Worm (Caenorhabditis elegans) whole organism, young adult: ENCODE results near the gene mtre-1.
A peak's percentile ranks its signal among the peaks of the same experiment; 100 is the strongest.

Experiments
- B0019.2 ChIP-seq: fragments of 200-800 bp; sonication (Bioruptor generic); conservative IDR thresholded peaks from 2 replicates; pipeline ENCODE4 v1.3.6; 2022; ENCODE audit warnings: missing genetic modification reagents, missing genetic modification characterization, missing compliant biosample characterization
- B0261.1 ChIP-seq: sonication (generic microtip); optimal IDR thresholded peaks from 2 replicates; lab custom pipeline; 2016; ENCODE audit warnings: mild to moderate bottlenecking, missing genetic modification characterization, moderate library complexity, missing compliant biosample characterization
- B0336.3 ChIP-seq: fragments of 200-800 bp; sonication (Bioruptor generic); IDR thresholded peaks from 2 replicates; pipeline ENCODE4 v1.3.6; 2022; ENCODE audit warnings: missing genetic modification characterization, missing compliant biosample characterization
- C06A6.2 ChIP-seq: fragments of 200-800 bp; sonication (Bioruptor generic); conservative IDR thresholded peaks from 2 replicates; pipeline ENCODE4 v1.3.6; 2022; ENCODE audit warnings: missing genetic modification characterization, missing compliant biosample characterization
- C17E4.6 ChIP-seq: fragments of 200-800 bp; sonication (Bioruptor generic); IDR thresholded peaks from 2 replicates; pipeline ENCODE4 v1.3.6; 2022; ENCODE audit warnings: missing genetic modification reagents, missing genetic modification characterization, missing compliant biosample characterization
- F10E7.11 ChIP-seq: sonication (generic microtip); optimal IDR thresholded peaks from 2 replicates; lab custom pipeline; 2017; ENCODE audit warnings: mild to moderate bottlenecking, missing genetic modification characterization, moderate library complexity, missing compliant biosample characterization
- F37B4.10 ChIP-seq: fragments of 200-800 bp; sonication (Bioruptor generic); IDR thresholded peaks from 2 replicates; pipeline ENCODE4 v1.3.6; 2022; ENCODE audit warnings: missing genetic modification characterization, missing compliant biosample characterization
- K11D2.4 ChIP-seq: fragments of 200-800 bp; sonication (Bioruptor generic); IDR thresholded peaks from 2 replicates; pipeline ENCODE4 v1.3.6; 2022; ENCODE audit warnings: missing genetic modification reagents, missing genetic modification characterization, missing compliant biosample characterization
- K12H6.12 ChIP-seq: fragments of 200-800 bp; sonication (Bioruptor generic); optimal IDR thresholded peaks from 2 replicates; lab custom pipeline; 2018; ENCODE audit warnings: mild to moderate bottlenecking, missing genetic modification characterization, missing compliant biosample characterization
- T07F8.4 ChIP-seq: sonication (generic microtip); optimal IDR thresholded peaks from 2 replicates; lab custom pipeline; 2016; ENCODE audit warnings: mild to moderate bottlenecking, missing genetic modification characterization, moderate library complexity, missing compliant biosample characterization
- Y67H2A.10 ChIP-seq: fragments of 200-800 bp; sonication (Bioruptor generic); conservative IDR thresholded peaks from 2 replicates; pipeline ENCODE4 v1.3.6; 2022; ENCODE audit warnings: missing genetic modification reagents, missing genetic modification characterization, missing compliant biosample characterization
- ZK185.1 ChIP-seq: sonication (generic microtip); optimal IDR thresholded peaks from 2 replicates; lab custom pipeline; 2016; ENCODE audit warnings: mild to moderate bottlenecking, missing genetic modification characterization, missing compliant biosample characterization; ENCODE audit not compliant: poor library complexity, severe bottlenecking
- ama-1 ChIP-seq, 3 experiments: fragments of 150-350 bp in 1 of 3; sonication (generic microtip) in 2 of 3; optimal IDR thresholded peaks; 2 replicates each; lab custom pipeline; 2014 to 2018; ENCODE audit warnings: missing biosample characterization in 2 of 3, missing genetic modification characterization in 2 of 3, missing genetic modification reagents in 2 of 3
- ceh-40 ChIP-seq: fragments of 200-800 bp; sonication (Bioruptor generic); IDR thresholded peaks from 2 replicates; pipeline ENCODE4 v1.3.6; 2022; ENCODE audit warnings: missing genetic modification characterization, missing compliant biosample characterization
- ceh-58 ChIP-seq: fragments of 200-800 bp; sonication (Bioruptor generic); IDR thresholded peaks from 2 replicates; pipeline ENCODE4 v1.3.6; 2022; ENCODE audit warnings: missing genetic modification characterization, missing compliant biosample characterization
- ceh-79 ChIP-seq: sonication (generic microtip); optimal IDR thresholded peaks from 2 replicates; lab custom pipeline; 2017; ENCODE audit warnings: mild to moderate bottlenecking, missing genetic modification characterization, missing compliant biosample characterization
- ceh-91 ChIP-seq: fragments of 200-800 bp; sonication (Bioruptor generic); IDR thresholded peaks from 2 replicates; pipeline ENCODE4 v1.3.6; 2022; ENCODE audit warnings: missing genetic modification reagents, missing genetic modification characterization, missing compliant biosample characterization
- dox-1 ChIP-seq: fragments of 200-800 bp; sonication (Bioruptor generic); IDR thresholded peaks from 2 replicates; pipeline ENCODE4 v1.3.6; 2022; ENCODE audit warnings: missing genetic modification reagents, missing genetic modification characterization, missing compliant biosample characterization
- dpff-1 ChIP-seq: sonication (generic microtip); optimal IDR thresholded peaks from 2 replicates; lab custom pipeline; 2017; ENCODE audit warnings: mild to moderate bottlenecking, missing genetic modification characterization, missing compliant biosample characterization
- egl-18 ChIP-seq: fragments of 200-800 bp; sonication (Bioruptor generic); IDR thresholded peaks from 2 replicates; pipeline ENCODE4 v1.3.6; 2022; ENCODE audit warnings: missing genetic modification reagents, missing genetic modification characterization, missing compliant biosample characterization
- egl-44 ChIP-seq: fragments of 200-800 bp; sonication (Bioruptor generic); IDR thresholded peaks from 2 replicates; pipeline ENCODE4 v1.3.6; 2022; ENCODE audit warnings: missing genetic modification reagents, missing genetic modification characterization, missing compliant biosample characterization
- ekl-4 ChIP-seq: fragments of 200-800 bp; sonication (Bioruptor generic); IDR thresholded peaks from 2 replicates; pipeline ENCODE4 v1.3.6; 2022; ENCODE audit warnings: missing genetic modification reagents, missing genetic modification characterization, missing compliant biosample characterization
- hmg-20 ChIP-seq: fragments of 200-800 bp; sonication (Bioruptor generic); IDR thresholded peaks from 2 replicates; pipeline ENCODE4 v1.3.6; 2022; ENCODE audit warnings: missing genetic modification reagents, missing genetic modification characterization, missing compliant biosample characterization
- hsf-1 ChIP-seq: fragments of 200-800 bp; sonication (Bioruptor generic); IDR thresholded peaks from 2 replicates; pipeline ENCODE4 v1.3.6; 2022; ENCODE audit warnings: missing genetic modification reagents, missing genetic modification characterization, missing compliant biosample characterization
- let-526 ChIP-seq: fragments of 200-800 bp; sonication (Bioruptor generic); IDR thresholded peaks from 2 replicates; pipeline ENCODE4 v1.3.6; 2022; ENCODE audit warnings: missing genetic modification reagents, missing genetic modification characterization, missing compliant biosample characterization
- let-607 ChIP-seq, 2 experiments: fragments of 200-800 bp in 1 of 2; sonication (Bioruptor generic) in 1 of 2; sonication (generic microtip) in 1 of 2; optimal IDR thresholded peaks; 2 replicates each; lab custom pipeline; 2016 to 2018; ENCODE audit warnings: mild to moderate bottlenecking in 2 of 2, missing compliant biosample characterization in 2 of 2, missing genetic modification characterization in 2 of 2, moderate library complexity in 2 of 2, missing genotype in 1 of 2
- lin-40 ChIP-seq: sonication (generic microtip); optimal IDR thresholded peaks from 2 replicates; lab custom pipeline; 2016; ENCODE audit warnings: missing genetic modification characterization, mild to moderate bottlenecking, missing compliant biosample characterization, missing genotype, missing genetic modification reagents
- lir-1 ChIP-seq: fragments of 200-800 bp; sonication (Bioruptor generic); conservative IDR thresholded peaks from 2 replicates; pipeline ENCODE4 v1.3.6; 2022; ENCODE audit warnings: missing genetic modification reagents, missing genetic modification characterization, missing compliant biosample characterization
- madf-6 ChIP-seq: fragments of 200-800 bp; sonication (Bioruptor generic); IDR thresholded peaks from 2 replicates; pipeline ENCODE4 v1.3.6; 2022; ENCODE audit warnings: missing genetic modification reagents, missing genetic modification characterization, missing compliant biosample characterization
- madf-8 ChIP-seq: fragments of 200-800 bp; sonication (Bioruptor generic); conservative IDR thresholded peaks from 2 replicates; pipeline ENCODE4 v1.3.6; 2022; ENCODE audit warnings: missing genetic modification reagents, missing genetic modification characterization, missing compliant biosample characterization
- mcd-1 ChIP-seq: fragments of 200-800 bp; sonication (Bioruptor generic); IDR thresholded peaks from 2 replicates; pipeline ENCODE4 v1.3.6; 2022; ENCODE audit warnings: missing genetic modification reagents, missing genetic modification characterization, missing compliant biosample characterization
- mes-4 ChIP-seq: sonication (generic microtip); optimal IDR thresholded peaks from 2 replicates; lab custom pipeline; 2016; ENCODE audit warnings: missing genotype, missing genetic modification characterization, missing compliant biosample characterization
- nfyb-1 ChIP-seq: fragments of 200-800 bp; sonication (Bioruptor generic); IDR thresholded peaks from 2 replicates; pipeline ENCODE4 v1.3.6; 2022; ENCODE audit warnings: missing genetic modification reagents, missing genetic modification characterization, missing compliant biosample characterization
- nhr-27 ChIP-seq: fragments of 200-800 bp; sonication (Bioruptor generic); optimal IDR thresholded peaks from 2 replicates; lab custom pipeline; 2018; ENCODE audit warnings: mild to moderate bottlenecking, missing genetic modification characterization, moderate library complexity, missing compliant biosample characterization
- nhr-80 ChIP-seq: sonication (generic microtip); optimal IDR thresholded peaks from 2 replicates; lab custom pipeline; 2016; ENCODE audit warnings: missing genetic modification characterization, missing compliant biosample characterization
- nhr-90 ChIP-seq: sonication (generic microtip); optimal IDR thresholded peaks from 2 replicates; lab custom pipeline; 2016; ENCODE audit warnings: missing genotype, mild to moderate bottlenecking, missing genetic modification characterization, missing compliant biosample characterization
- rcor-1 ChIP-seq: fragments of 200-800 bp; sonication (Bioruptor generic); IDR thresholded peaks from 2 replicates; pipeline ENCODE4 v1.3.6; 2022; ENCODE audit warnings: missing genetic modification reagents, missing genetic modification characterization, missing compliant biosample characterization
- sptf-2 ChIP-seq: fragments of 200-800 bp; sonication (Bioruptor generic); optimal IDR thresholded peaks from 2 replicates; lab custom pipeline; 2018; ENCODE audit warnings: mild to moderate bottlenecking, missing genetic modification characterization, missing compliant biosample characterization
- tlf-1 ChIP-seq: fragments of 200-800 bp; sonication (Bioruptor generic); optimal IDR thresholded peaks from 2 replicates; lab custom pipeline; 2018; ENCODE audit warnings: mild to moderate bottlenecking, missing genetic modification characterization, missing compliant biosample characterization
- zim-3 ChIP-seq: sonication (generic microtip); optimal IDR thresholded peaks from 2 replicates; lab custom pipeline; 2017; ENCODE audit warnings: mild to moderate bottlenecking, missing genetic modification characterization, moderate library complexity, missing compliant biosample characterization
- ztf-18 ChIP-seq: sonication (generic microtip); optimal IDR thresholded peaks from 2 replicates; lab custom pipeline; 2016; ENCODE audit warnings: missing genotype, mild to moderate bottlenecking, missing genetic modification characterization, missing compliant biosample characterization
- ztf-25 ChIP-seq: fragments of 200-800 bp; sonication (Bioruptor generic); IDR thresholded peaks from 2 replicates; pipeline ENCODE4 v1.3.6; 2022; ENCODE audit warnings: missing genetic modification reagents, missing genetic modification characterization, missing compliant biosample characterization
- ztf-26 ChIP-seq: sonication (generic microtip); optimal IDR thresholded peaks from 2 replicates; lab custom pipeline; 2017; ENCODE audit warnings: missing genetic modification characterization, missing compliant biosample characterization
- ztf-28 ChIP-seq: fragments of 200-800 bp; sonication (Bioruptor generic); IDR thresholded peaks from 2 replicates; pipeline ENCODE4 v1.3.6; 2022; ENCODE audit warnings: missing genetic modification reagents, missing genetic modification characterization, missing compliant biosample characterization
- ztf-3 ChIP-seq: fragments of 200-800 bp; sonication (Bioruptor generic); optimal IDR thresholded peaks from 2 replicates; lab custom pipeline; 2018; ENCODE audit warnings: mild to moderate bottlenecking, missing genetic modification characterization, missing compliant biosample characterization
- ztf-6 ChIP-seq: fragments of 200-800 bp; sonication (Bioruptor generic); IDR thresholded peaks from 2 replicates; pipeline ENCODE4 v1.3.6; 2022; ENCODE audit warnings: missing genetic modification reagents, missing genetic modification characterization, missing compliant biosample characterization

The mtre-1 gene

ce11 chrII:8017380-8017779, 33.0 kb downstream of the mtre-1 start, which contains the start of gene zyg-11:
zyg-11 (plus strand) TSS chrII:8017680.
- no peak for TF ChIP-seq B0261.1 (tag; lab: Kevin White, UChicago)
- no peak for TF ChIP-seq zim-3 (tag; lab: Kevin White, UChicago)
- TF ChIP-seq, all 124 proteins: peak for 0

DNA sequence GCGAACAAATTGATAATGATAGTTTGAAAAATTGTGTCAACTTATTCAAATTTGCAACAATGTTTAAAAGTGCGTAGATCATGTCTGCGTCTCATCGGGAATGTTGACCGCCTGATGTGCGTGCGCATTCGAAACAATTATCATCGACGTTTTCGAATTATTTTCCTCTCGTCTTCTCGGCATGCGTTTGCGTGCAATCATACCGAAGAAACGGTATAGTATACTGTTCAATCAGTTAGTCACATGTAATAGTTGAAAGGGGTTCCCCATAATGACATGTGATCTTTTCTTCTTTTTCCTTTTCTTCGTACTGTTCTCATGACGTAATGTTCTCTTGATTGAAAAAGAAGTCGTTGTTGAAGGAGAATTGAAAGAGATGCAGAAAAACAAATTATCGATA, 33.6 kb downstream of the mtre-1 start:
- TF ChIP-seq egl-44 (GFP tag; lab: Robert Waterston, UW), result 0 out of 2 replicates have a peak, but pooled peaks have one; percentile 33
- TF ChIP-seq ztf-18 (tag; lab: Kevin White, UChicago), result no peak
- peak; percentile 57; the same call in 1 of the 2 replicates for TF ChIP-seq K11D2.4
- no peak for TF ChIP-seq ceh-91 (GFP tag; lab: Robert Waterston, UW)
- TF ChIP-seq ama-1 (optimal IDR thresholded peaks at IDR 0.05; lab: Kevin White, UChicago), result peak; percentile 5
- TF ChIP-seq ama-1 (GFP tag; optimal IDR thresholded peaks at IDR 0.05; lab: Kevin White, UChicago), result no peak
- no peak for TF ChIP-seq ztf-6 (GFP tag; lab: Robert Waterston, UW)
- TF ChIP-seq nhr-90 (tag; lab: Kevin White, UChicago), result peak; percentile 22
- peak; percentile 43 for TF ChIP-seq tlf-1
- TF ChIP-seq mes-4, result no peak
- TF ChIP-seq let-607 (tag; optimal IDR thresholded peaks at IDR 0.05; lab: Kevin White, UChicago), result peak in 1 of 2 experiments; percentile 39
- peak; percentile 90 for TF ChIP-seq nhr-80 (tag; lab: Kevin White, UChicago)
- TF ChIP-seq sptf-2, result no peak
- no peak for TF ChIP-seq T07F8.4
- TF ChIP-seq K12H6.12 (tag; lab: Kevin White, UChicago), result no peak
- no peak for TF ChIP-seq ztf-25 (GFP tag; lab: Robert Waterston, UW)
- TF ChIP-seq dpff-1 (tag; lab: Kevin White, UChicago), result no peak
- no peak for TF ChIP-seq F10E7.11
- no peak for TF ChIP-seq ZK185.1 (tag; lab: Kevin White, UChicago)
- TF ChIP-seq nhr-27, result no peak
- TF ChIP-seq ceh-79, result no peak
- peak; percentile 57 for TF ChIP-seq mcd-1 (GFP tag; lab: Robert Waterston, UW)
- peak; percentile 64 for TF ChIP-seq lin-40 (tag; lab: Kevin White, UChicago)
- TF ChIP-seq ekl-4 (GFP tag; lab: Robert Waterston, UW), result peak; percentile 60; the same call in 1 of the 2 replicates
- TF ChIP-seq F37B4.10 (GFP tag; lab: Robert Waterston, UW), result no peak
- 0 out of 2 replicates have a peak, but pooled peaks have one; percentile 60 for TF ChIP-seq lir-1 (GFP tag; lab: Robert Waterston, UW)
- 0 out of 2 replicates have a peak, but pooled peaks have one; percentile 8 for TF ChIP-seq B0336.3 (GFP tag; lab: Robert Waterston, UW)
- TF ChIP-seq hmg-20, result no peak
- TF ChIP-seq egl-18 (GFP tag; lab: Robert Waterston, UW), result no peak
- no peak for TF ChIP-seq C17E4.6 (GFP tag; lab: Robert Waterston, UW)
- no peak for TF ChIP-seq madf-6 (GFP tag; lab: Robert Waterston, UW)
- no peak for TF ChIP-seq madf-8 (GFP tag; lab: Robert Waterston, UW)
- TF ChIP-seq C06A6.2 (GFP tag; lab: Robert Waterston, UW), result peak; percentile 76
- TF ChIP-seq rcor-1, result peak; percentile 66
- no peak for TF ChIP-seq B0261.1 (tag; lab: Kevin White, UChicago)
- no peak for TF ChIP-seq ztf-28
- TF ChIP-seq ceh-40 (GFP tag; lab: Robert Waterston, UW), result no peak
- no peak for TF ChIP-seq B0019.2
- TF ChIP-seq dox-1 (GFP tag; lab: Robert Waterston, UW), result 0 out of 2 replicates have a peak, but pooled peaks have one; percentile 4
- peak; percentile 71 for TF ChIP-seq ztf-26 (tag; lab: Kevin White, UChicago)
- TF ChIP-seq ceh-58 (GFP tag; lab: Robert Waterston, UW), result no peak
- peak; percentile 38; the same call in 1 of the 2 replicates for TF ChIP-seq hsf-1
- TF ChIP-seq let-526 (GFP tag; lab: Robert Waterston, UW), result 0 out of 2 replicates have a peak, but pooled peaks have one; percentile 21
- peak; percentile 55; the same call in 1 of the 2 replicates for TF ChIP-seq nfyb-1 (GFP tag; lab: Robert Waterston, UW)
- peak; percentile 51; the same call in 1 of the 2 replicates for TF ChIP-seq Y67H2A.10 (GFP tag; lab: Robert Waterston, UW)
- peak; percentile 40 for TF ChIP-seq ztf-3 (GFP tag; lab: Kevin White, UChicago)
